Fruit fly (Drosophila melanogaster) whole organism: Measurements from ENCODE around the gene Kdsr.

Source experiments
- CG8478 ChIP-seq: fragments of >200 bp; optimal IDR thresholded peaks from 2 replicates; lab custom pipeline; 2018; ENCODE audit warnings: inconsistent platforms
- Dll ChIP-seq: fragments of >200 bp; optimal IDR thresholded peaks from 2 replicates; lab custom pipeline; 2017
- pan ChIP-seq: fragments of >200 bp; optimal IDR thresholded peaks from 2 replicates; lab custom pipeline; 2017
- psq ChIP-seq: fragments of >200 bp; optimal IDR thresholded peaks from 2 replicates; lab custom pipeline; 2017
- usp ChIP-seq: fragments of >200 bp; optimal IDR thresholded peaks from 2 replicates; lab custom pipeline; 2017; ENCODE audit warnings: missing biosample characterization, missing genetic modification characterization, mixed read lengths

DNA sequence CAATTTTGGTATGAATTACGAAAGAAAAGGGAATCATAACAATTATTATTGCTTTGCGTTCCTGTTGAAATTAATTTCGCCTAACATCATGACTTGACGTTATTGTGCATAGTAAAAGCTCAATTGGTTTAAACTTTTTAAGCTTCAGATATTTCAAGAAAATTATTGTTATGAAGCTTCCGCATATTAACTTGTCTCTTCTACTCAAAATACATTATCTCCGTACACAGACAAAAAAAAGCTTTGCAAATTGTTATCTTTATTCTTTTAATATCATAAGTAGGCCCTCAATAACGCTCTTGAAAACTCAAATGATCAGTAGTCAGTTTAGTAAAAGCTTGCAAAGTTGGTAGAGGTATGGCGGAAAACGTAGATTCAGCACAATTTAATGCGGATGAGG, 24.8 kb upstream of the Kdsr start, which contains the start of gene CG13658:
- TF ChIP-seq psq = no peak
- no peak for TF ChIP-seq Dll (lab: Kevin White, UChicago)
- TF ChIP-seq CG8478 (lab: Kevin White, UChicago) = no peak
- TF ChIP-seq pan = no peak
- TF ChIP-seq usp (GFP tag; lab: Kevin White, UChicago) = no peak
